Fruit fly (Drosophila melanogaster): ENCODE results near the gene Alp12.

- TF ChIP-seq bcd (GFP tag; optimal IDR thresholded peaks at IDR 0.05): no peak
- TF ChIP-seq pzg (GFP tag; optimal IDR thresholded peaks at IDR 0.05): no peak
- TF ChIP-seq dysf (GFP tag; IDR thresholded peaks at IDR 0.05): no peak
- TF ChIP-seq CG13287 (GFP tag; IDR thresholded peaks at IDR 0.05; ENCODE audit: partially characterized antibody): no peak
- no peak for TF ChIP-seq B-H1 (GFP tag; IDR thresholded peaks at IDR 0.05)
Observed at dm6 chr2L:19382353-19382752, 41.5 kb upstream of the Alp12 start.

All from whole organism, embryonic.